Fruit fly (Drosophila melanogaster) whole organism, wandering third instar larva: ENCODE results near the gene CG32486.

Experiments used
- Abd-B ChIP-seq: fragments of >200 bp; optimal IDR thresholded peaks from 2 replicates; lab custom pipeline; 2017; ENCODE audit warnings: missing biosample characterization, missing genetic modification characterization
- CG32264 ChIP-seq: fragments of 200-800 bp; sonication (Bioruptor generic); optimal IDR thresholded peaks from 2 replicates; lab custom pipeline; 2016; ENCODE audit warnings: missing biosample characterization, missing genetic modification characterization
- CG9705 ChIP-seq: fragments of 200-800 bp; sonication (Bioruptor generic); optimal IDR thresholded peaks from 2 replicates; lab custom pipeline; 2018; ENCODE audit warnings: missing biosample characterization, mild to moderate bottlenecking, missing genetic modification characterization
- CrebA ChIP-seq: fragments of 200-800 bp; sonication (Bioruptor generic); optimal IDR thresholded peaks from 2 replicates; lab custom pipeline; 2016; ENCODE audit warnings: missing biosample characterization, mild to moderate bottlenecking, missing genetic modification characterization, borderline replicate concordance
- Dfd ChIP-seq: fragments of >200 bp; optimal IDR thresholded peaks from 2 replicates; lab custom pipeline; 2017; ENCODE audit warnings: missing biosample characterization, missing genetic modification characterization
- Dif ChIP-seq: fragments of 200-275, 200-300 bp; sonication (Bioruptor generic); optimal IDR thresholded peaks from 2 replicates; lab custom pipeline; 2018; ENCODE audit warnings: missing biosample characterization, missing genetic modification characterization; ENCODE audit not compliant: partially characterized antibody
- GATAd ChIP-seq: sonication (Bioruptor generic); optimal IDR thresholded peaks from 2 replicates; lab custom pipeline; 2016; ENCODE audit warnings: missing biosample characterization, missing genetic modification characterization
- HLH106 ChIP-seq: fragments of 200-800 bp; optimal IDR thresholded peaks from 3 replicates; lab custom pipeline; 2019; ENCODE audit warnings: missing biosample characterization, mild to moderate bottlenecking, missing genetic modification characterization, moderate library complexity
- Hnf4 ChIP-seq: fragments of 200-800 bp; sonication (Bioruptor generic); optimal IDR thresholded peaks from 2 replicates; lab custom pipeline; 2016; ENCODE audit warnings: missing biosample characterization, mild to moderate bottlenecking, missing genetic modification characterization
- Hr78 ChIP-seq: fragments of >200 bp; optimal IDR thresholded peaks from 2 replicates; lab custom pipeline; 2017; ENCODE audit warnings: missing biosample characterization, missing genetic modification characterization
- Hr83 ChIP-seq: fragments of 200-300 bp; sonication (Bioruptor generic); optimal IDR thresholded peaks from 2 replicates; lab custom pipeline; 2016; ENCODE audit warnings: missing biosample characterization, mild to moderate bottlenecking, missing genetic modification characterization, moderate library complexity; ENCODE audit not compliant: poor library complexity, severe bottlenecking
- Jra ChIP-seq: sonication (Bioruptor generic); optimal IDR thresholded peaks from 2 replicates; lab custom pipeline; 2016; ENCODE audit warnings: missing biosample characterization, missing genetic modification characterization
- Mio ChIP-seq: sonication (Bioruptor generic); optimal IDR thresholded peaks from 2 replicates; lab custom pipeline; 2016; ENCODE audit warnings: missing biosample characterization, missing genetic modification characterization
- Myc ChIP-seq: fragments of >200 bp; optimal IDR thresholded peaks from 2 replicates; lab custom pipeline; 2017
- N ChIP-seq: fragments of >200 bp; optimal IDR thresholded peaks from 2 replicates; lab custom pipeline; 2018; ENCODE audit warnings: missing biosample characterization, missing external identifiers, missing genetic modification characterization
- OdsH ChIP-seq: fragments of 200-800 bp; sonication (Bioruptor generic); optimal IDR thresholded peaks from 2 replicates; lab custom pipeline; 2016; ENCODE audit warnings: missing biosample characterization, mild to moderate bottlenecking, missing genetic modification characterization
- Rel ChIP-seq, 2 experiments: fragments of 200-800 bp; sonication (Bioruptor generic) in 1 of 2; optimal IDR thresholded peaks; 2 replicates in 1 of 2; 3 replicates in 1 of 2; lab custom pipeline; 2016 to 2019; ENCODE audit warnings: mild to moderate bottlenecking in 2 of 2, missing biosample characterization in 2 of 2, missing genetic modification characterization in 2 of 2, moderate library complexity in 1 of 2
- Sp1 ChIP-seq: fragments of 200-800 bp; sonication (Bioruptor generic); optimal IDR thresholded peaks from 3 replicates; lab custom pipeline; 2019; ENCODE audit warnings: missing biosample characterization, mild to moderate bottlenecking, missing genetic modification characterization, moderate library complexity
- Vsx2 ChIP-seq: fragments of 200-300, 225-300 bp; sonication (Bioruptor generic); optimal IDR thresholded peaks from 2 replicates; lab custom pipeline; 2018; ENCODE audit warnings: missing biosample characterization, missing genetic modification characterization; ENCODE audit not compliant: partially characterized antibody
- br ChIP-seq: fragments of 200-800 bp; sonication (Bioruptor generic); optimal IDR thresholded peaks from 2 replicates; lab custom pipeline; 2016; ENCODE audit warnings: missing biosample characterization, missing genetic modification characterization
- brk ChIP-seq: fragments of 200-800 bp; sonication (Bioruptor generic); optimal IDR thresholded peaks from 2 replicates; lab custom pipeline; 2016; ENCODE audit warnings: missing biosample characterization, mild to moderate bottlenecking, missing genetic modification characterization
- dl ChIP-seq, 2 experiments: fragments of 175-275, 200-275 bp in 1 of 2; fragments of 200-275 bp in 1 of 2; sonication (Bioruptor generic); optimal IDR thresholded peaks; lab custom pipeline; 2018; ENCODE audit warnings: mild to moderate bottlenecking in 2 of 2, missing biosample characterization in 2 of 2, missing genetic modification characterization in 2 of 2, moderate library complexity in 2 of 2; ENCODE audit not compliant: partially characterized antibody in 2 of 2, insufficient read depth in 1 of 2
- dmrt93B ChIP-seq: fragments of 200-800 bp; sonication (Bioruptor generic); optimal IDR thresholded peaks from 2 replicates; lab custom pipeline; 2018; ENCODE audit warnings: missing biosample characterization, mild to moderate bottlenecking, missing genetic modification characterization
- dsf ChIP-seq: sonication (Bioruptor generic); optimal IDR thresholded peaks from 2 replicates; lab custom pipeline; 2016; ENCODE audit warnings: missing biosample characterization, missing genetic modification characterization, borderline replicate concordance
- ey ChIP-seq: fragments of 200-800 bp; sonication (Bioruptor generic); optimal IDR thresholded peaks from 2 replicates; lab custom pipeline; 2016; ENCODE audit warnings: missing biosample characterization, missing genetic modification characterization
- foxo ChIP-seq, 2 experiments: fragments of 200-800 bp; sonication (Bioruptor generic); optimal IDR thresholded peaks; 2 replicates in 1 of 2; 3 replicates in 1 of 2; lab custom pipeline; 2016 to 2017; ENCODE audit warnings: missing biosample characterization in 2 of 2, missing genetic modification characterization in 2 of 2
- fru ChIP-seq: fragments of 200-800 bp; sonication (Bioruptor generic); optimal IDR thresholded peaks from 3 replicates; lab custom pipeline; 2016; ENCODE audit warnings: missing biosample characterization, mild to moderate bottlenecking, missing genetic modification characterization
- h ChIP-seq: fragments of 200-800 bp; sonication (Bioruptor generic); optimal IDR thresholded peaks from 3 replicates; lab custom pipeline; 2016; ENCODE audit warnings: missing biosample characterization, mild to moderate bottlenecking, missing genetic modification characterization
- jim ChIP-seq: fragments of 175-275, 200-325 bp; sonication (Bioruptor generic); optimal IDR thresholded peaks from 2 replicates; lab custom pipeline; 2016; ENCODE audit warnings: missing biosample characterization, mild to moderate bottlenecking, missing genetic modification characterization
- lola ChIP-seq: fragments of >200 bp; optimal IDR thresholded peaks from 2 replicates; lab custom pipeline; 2017; ENCODE audit warnings: missing biosample characterization, missing genetic modification characterization
- pan ChIP-seq: fragments of >200 bp; optimal IDR thresholded peaks from 2 replicates; lab custom pipeline; 2017
- psq ChIP-seq: fragments of 200-800 bp; sonication (Bioruptor generic); optimal IDR thresholded peaks from 3 replicates; lab custom pipeline; 2017; ENCODE audit warnings: missing biosample characterization, mild to moderate bottlenecking, missing genetic modification characterization, moderate library complexity
- rgr ChIP-seq: fragments of 200-800 bp; sonication (Bioruptor generic); optimal IDR thresholded peaks from 3 replicates; lab custom pipeline; 2016; ENCODE audit warnings: missing biosample characterization, mild to moderate bottlenecking, missing genetic modification characterization
- sage ChIP-seq: fragments of 200-800 bp; sonication (Bioruptor generic); optimal IDR thresholded peaks from 2 replicates; lab custom pipeline; 2016; ENCODE audit warnings: missing biosample characterization, mild to moderate bottlenecking, missing genetic modification characterization
- sv ChIP-seq: fragments of 200-800 bp; sonication (Bioruptor generic); optimal IDR thresholded peaks from 3 replicates; lab custom pipeline; 2016; ENCODE audit warnings: missing biosample characterization, missing genetic modification characterization
- tai ChIP-seq: sonication (Bioruptor generic); optimal IDR thresholded peaks from 2 replicates; lab custom pipeline; 2016; ENCODE audit warnings: missing biosample characterization, missing genetic modification characterization
- usp ChIP-seq: fragments of >200 bp; optimal IDR thresholded peaks from 2 replicates; lab custom pipeline; 2017; ENCODE audit warnings: missing biosample characterization, missing genetic modification characterization
- woc ChIP-seq: sonication (Bioruptor generic); optimal IDR thresholded peaks from 2 replicates; lab custom pipeline; 2016; ENCODE audit warnings: missing biosample characterization, mild to moderate bottlenecking, missing genetic modification characterization

The CG32486 gene

dm6 chr3L:3070274-3071204 is at the start of gene CG32486, which contains the start of gene PAN3:
Gene CG32486 (minus strand): TSS chr3L:3070839.
Gene PAN3 (plus strand): TSS chr3L:3071133.
- TF ChIP-seq psq (GFP tag; lab: Kevin White, UChicago), result peak; percentile 97
- peak; percentile 54 for TF ChIP-seq brk (GFP tag; lab: Kevin White, UChicago)
- TF ChIP-seq N, result peak; percentile 40
- TF ChIP-seq Abd-B (GFP tag; lab: Kevin White, UChicago), result no peak
- peak; percentile 79 for TF ChIP-seq Hr83 (GFP tag; lab: Kevin White, UChicago)
- no peak for TF ChIP-seq CG9705 (GFP tag; lab: Kevin White, UChicago)
- peak; percentile 65 for TF ChIP-seq rgr (GFP tag; lab: Kevin White, UChicago)
- no peak for TF ChIP-seq dmrt93B (GFP tag; lab: Kevin White, UChicago)
- peak; percentile 13 for TF ChIP-seq jim
- TF ChIP-seq tai (GFP tag; lab: Kevin White, UChicago), result peak; percentile 60
- TF ChIP-seq CrebA (GFP tag; lab: Kevin White, UChicago), result no peak
- TF ChIP-seq Dif, result peak; percentile 87
- peak; percentile 4 for TF ChIP-seq woc (GFP tag; lab: Kevin White, UChicago)
- TF ChIP-seq ey (GFP tag; lab: Kevin White, UChicago), result peak; percentile 36
- TF ChIP-seq h, result peak; percentile 68
- TF ChIP-seq CG32264 (GFP tag; lab: Kevin White, UChicago), result no peak
- TF ChIP-seq OdsH (GFP tag; lab: Kevin White, UChicago), result peak; percentile 58
- no peak for TF ChIP-seq GATAd
- no peak for TF ChIP-seq dsf
- TF ChIP-seq sv, result peak; percentile 19
- no peak for TF ChIP-seq Rel (GFP tag; optimal IDR thresholded peaks at IDR 0.05; lab: Kevin White, UChicago)
- peak; percentile 70 for TF ChIP-seq Rel (tag; optimal IDR thresholded peaks at IDR 0.05; lab: Kevin White, UChicago)
- peak; percentile 2 for TF ChIP-seq br (GFP tag; lab: Kevin White, UChicago)
- TF ChIP-seq Mio (GFP tag; lab: Kevin White, UChicago), result no peak
- peak; percentile 69 to 73 for TF ChIP-seq dl (GFP tag; optimal IDR thresholded peaks at IDR 0.05; lab: Kevin White, UChicago; ENCODE audit: insufficient read depth in 1 of 2, partially characterized antibody in 2 of 2)
- TF ChIP-seq foxo (GFP tag; optimal IDR thresholded peaks at IDR 0.05; lab: Kevin White, UChicago), result peak in 1 of 2 experiments; percentile 63
- peak; percentile 92 for TF ChIP-seq Vsx2 (GFP tag; lab: Kevin White, UChicago)
- TF ChIP-seq fru (GFP tag; lab: Kevin White, UChicago), result peak; percentile 27
- TF ChIP-seq Myc (lab: Kevin White, UChicago), result peak; percentile 38
- peak; percentile 83 for TF ChIP-seq Jra (GFP tag; lab: Kevin White, UChicago)
- peak; percentile 72 for TF ChIP-seq Hnf4 (GFP tag; lab: Kevin White, UChicago)
- no peak for TF ChIP-seq Hr78
- TF ChIP-seq sage (GFP tag; lab: Kevin White, UChicago), result peak; percentile 22
- no peak for TF ChIP-seq Dfd (GFP tag; lab: Kevin White, UChicago)
- peak; percentile 69 for TF ChIP-seq Sp1 (GFP tag; lab: Kevin White, UChicago)
- TF ChIP-seq HLH106 (tag; lab: Kevin White, UChicago), result peak; percentile 28
- TF ChIP-seq usp (GFP tag; lab: Kevin White, UChicago), result no peak
- no peak for TF ChIP-seq pan (lab: Kevin White, UChicago)
- TF ChIP-seq lola (GFP tag; lab: Kevin White, UChicago), result no peak

- no peak for TF ChIP-seq Mio (GFP tag; lab: Kevin White, UChicago)
- TF ChIP-seq OdsH (GFP tag; lab: Kevin White, UChicago), result no peak
- no peak for TF ChIP-seq br (GFP tag; lab: Kevin White, UChicago)
- no peak for TF ChIP-seq Jra (GFP tag; lab: Kevin White, UChicago)
- no peak for TF ChIP-seq HLH106 (tag; lab: Kevin White, UChicago)
- TF ChIP-seq psq (GFP tag; lab: Kevin White, UChicago), result no peak
- TF ChIP-seq ey (GFP tag; lab: Kevin White, UChicago), result no peak
- TF ChIP-seq GATAd, result no peak
- no peak for TF ChIP-seq Myc (lab: Kevin White, UChicago)
- no peak for TF ChIP-seq CG9705 (GFP tag; lab: Kevin White, UChicago)
- TF ChIP-seq dsf, result no peak
- TF ChIP-seq dmrt93B (GFP tag; lab: Kevin White, UChicago), result no peak
- TF ChIP-seq Abd-B (GFP tag; lab: Kevin White, UChicago), result no peak
- no peak for TF ChIP-seq sv
- TF ChIP-seq Hr83 (GFP tag; lab: Kevin White, UChicago), result no peak
Observed at dm6 chr3L:3114367-3114766, 43.7 kb upstream of the CG32486 start, which contains the start of gene CG45067. Gene CG45067 (minus strand): TSS chr3L:3114467.
